Worm (Caenorhabditis elegans) whole organism, late embryonic: Measurements from ENCODE around the gene mxl-2.

Source experiments
- C08G9.2 ChIP-seq: sonication (generic microtip); optimal IDR thresholded peaks from 2 replicates; lab custom pipeline; 2016; ENCODE audit warnings: mild to moderate bottlenecking, missing genetic modification characterization, moderate library complexity, missing compliant biosample characterization
- ama-1 ChIP-seq: fragments of 150-350 bp; optimal IDR thresholded peaks from 2 replicates; lab custom pipeline; 2014
- ceh-45 ChIP-seq: fragments of 200-800 bp; sonication (Bioruptor generic); IDR thresholded peaks from 2 replicates; pipeline ENCODE4 v1.3.6; 2022; ENCODE audit warnings: missing genetic modification reagents, missing genetic modification characterization, missing compliant biosample characterization
- ets-4 ChIP-seq: sonication (generic microtip); optimal IDR thresholded peaks from 2 replicates; lab custom pipeline; 2016; ENCODE audit warnings: missing genetic modification characterization, missing compliant biosample characterization
- lin-11 ChIP-seq: fragments of 200-800 bp; sonication (Bioruptor generic); optimal IDR thresholded peaks from 2 replicates; lab custom pipeline; 2018; ENCODE audit warnings: mild to moderate bottlenecking, missing genetic modification characterization, missing compliant biosample characterization
- mec-3 ChIP-seq: sonication (generic microtip); optimal IDR thresholded peaks from 2 replicates; lab custom pipeline; 2016; ENCODE audit warnings: borderline replicate concordance, missing genetic modification characterization, missing compliant biosample characterization
- nhr-11 ChIP-seq: fragments of 150-350 bp; optimal IDR thresholded peaks from 2 replicates; lab custom pipeline; 2014; ENCODE audit warnings: missing biosample characterization, missing genetic modification characterization
- pha-4 ChIP-seq: fragments of 150-350 bp; optimal IDR thresholded peaks from 2 replicates; lab custom pipeline; 2018; ENCODE audit warnings: missing biosample characterization, missing genetic modification reagents, missing genetic modification characterization
- pqm-1 ChIP-seq: sonication (generic microtip); optimal IDR thresholded peaks from 2 replicates; lab custom pipeline; 2016; ENCODE audit warnings: missing genetic modification characterization, missing compliant biosample characterization
- ref-2 ChIP-seq: sonication (generic microtip); optimal IDR thresholded peaks from 2 replicates; lab custom pipeline; 2016; ENCODE audit warnings: missing genetic modification characterization, missing compliant biosample characterization
- sdc-2 ChIP-seq: sonication (generic microtip); optimal IDR thresholded peaks from 2 replicates; lab custom pipeline; 2016; ENCODE audit warnings: missing genotype, missing genetic modification characterization, missing compliant biosample characterization
- sox-4 ChIP-seq: sonication (generic microtip); optimal IDR thresholded peaks from 2 replicates; lab custom pipeline; 2017; ENCODE audit warnings: mild to moderate bottlenecking, missing genetic modification characterization, inconsistent platforms, missing compliant biosample characterization
- unc-55 ChIP-seq: sonication (generic microtip); optimal IDR thresholded peaks from 2 replicates; lab custom pipeline; 2017; ENCODE audit warnings: missing biosample characterization, missing genetic modification reagents, missing genetic modification characterization

DNA sequence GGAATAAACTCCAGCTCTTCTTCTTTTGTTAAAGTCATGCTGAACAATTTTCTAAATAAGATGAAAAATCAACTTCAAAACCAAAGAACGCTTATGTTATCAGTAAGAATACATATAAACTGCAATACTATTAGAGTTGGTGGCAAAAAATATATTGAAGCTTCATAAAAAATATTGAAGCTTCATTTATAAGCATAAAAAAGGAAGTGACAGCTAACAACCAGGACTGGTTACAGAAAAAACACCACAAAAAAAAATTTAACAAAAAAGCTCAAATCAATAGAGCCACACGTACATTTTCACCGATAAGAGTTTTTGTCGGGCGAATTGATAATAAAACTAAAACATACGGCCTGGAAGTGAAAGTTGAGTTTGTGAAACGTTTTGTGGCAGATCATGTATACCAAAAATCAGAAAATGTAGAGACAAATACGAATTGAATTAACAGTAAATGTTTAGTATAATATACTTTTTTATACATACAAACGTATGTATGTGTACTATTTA is 40.3 kb downstream of the mxl-2 start, which contains the start of gene sqst-5:
- TF ChIP-seq sox-4 (tag; lab: Kevin White, UChicago) = no peak
- TF ChIP-seq lin-11 = no peak
- no peak for TF ChIP-seq ama-1 (lab: Kevin White, UChicago)
- TF ChIP-seq ets-4 = no peak
- no peak for TF ChIP-seq pqm-1 (tag; lab: Kevin White, UChicago)
- no peak for TF ChIP-seq pha-4 (tag; lab: Kevin White, UChicago)
- no peak for TF ChIP-seq unc-55 (GFP tag; lab: Kevin White, UChicago)
- no peak for TF ChIP-seq C08G9.2 (tag; lab: Kevin White, UChicago)
- no peak for TF ChIP-seq nhr-11
- TF ChIP-seq mec-3 (tag; lab: Kevin White, UChicago) = no peak
- no peak for TF ChIP-seq ref-2 (tag; lab: Kevin White, UChicago)
- no peak for TF ChIP-seq sdc-2 (tag; lab: Kevin White, UChicago)
- no peak for TF ChIP-seq ceh-45 (GFP tag; lab: Robert Waterston, UW)
